Fruit fly (Drosophila melanogaster) whole organism, pupa: ENCODE results near the gene CG32110.

ENCODE experiments used
- CG10348 ChIP-seq: fragments of 200-800 bp; sonication (Bioruptor generic); IDR thresholded peaks from 2 replicates; pipeline ENCODE4 v1.3.6; 2022; ENCODE audit warnings: missing biosample characterization, missing genetic modification characterization
- CG12605 ChIP-seq: fragments of 200-800 bp; sonication (Bioruptor generic); IDR thresholded peaks from 2 replicates; pipeline ENCODE4 v1.3.6; 2022; ENCODE audit warnings: missing biosample characterization, missing genetic modification characterization
- CG13204 ChIP-seq: fragments of 200-800 bp; sonication (Bioruptor generic); optimal IDR thresholded peaks from 2 replicates; lab custom pipeline; 2018; ENCODE audit warnings: missing biosample characterization, mild to moderate bottlenecking, missing genetic modification characterization, moderate library complexity
- CG14655 ChIP-seq: fragments of 200-800 bp; sonication (Bioruptor generic); optimal IDR thresholded peaks from 3 replicates; lab custom pipeline; 2017; ENCODE audit warnings: mild to moderate bottlenecking, missing biosample characterization, missing genetic modification reagents, missing genetic modification characterization
- CG15710 ChIP-seq: fragments of 200-800 bp; sonication (Bioruptor generic); optimal IDR thresholded peaks from 2 replicates; lab custom pipeline; 2018; ENCODE audit warnings: missing biosample characterization, mild to moderate bottlenecking, missing genetic modification characterization, moderate library complexity
- CG17806 ChIP-seq: fragments of 200-800 bp; sonication (Bioruptor generic); optimal IDR thresholded peaks from 2 replicates; lab custom pipeline; 2018; ENCODE audit warnings: missing biosample characterization, mild to moderate bottlenecking, missing genetic modification characterization, moderate library complexity
- CG32121 ChIP-seq: fragments of 200-800 bp; sonication (Bioruptor generic); IDR thresholded peaks from 2 replicates; pipeline ENCODE4 v1.3.6; 2022; ENCODE audit warnings: missing biosample characterization, missing genetic modification characterization
- CG34367 ChIP-seq: fragments of 200-800 bp; sonication (Bioruptor generic); optimal IDR thresholded peaks from 2 replicates; lab custom pipeline; 2018; ENCODE audit warnings: missing biosample characterization, mild to moderate bottlenecking, missing genetic modification characterization
- CG4496 ChIP-seq: fragments of 200-800 bp; sonication (Bioruptor generic); IDR thresholded peaks from 3 replicates; pipeline ENCODE4 v1.3.6; 2022; ENCODE audit warnings: missing biosample characterization, missing genetic modification characterization
- CG8159 ChIP-seq: fragments of 200-800 bp; sonication (Bioruptor generic); optimal IDR thresholded peaks from 3 replicates; lab custom pipeline; 2018; ENCODE audit warnings: missing biosample characterization, mild to moderate bottlenecking, missing genetic modification characterization, moderate library complexity
- CG8301 ChIP-seq: fragments of 200-800 bp; sonication (Bioruptor generic); optimal IDR thresholded peaks from 2 replicates; lab custom pipeline; 2018; ENCODE audit warnings: missing biosample characterization, mild to moderate bottlenecking, missing genetic modification characterization
- CG9948 ChIP-seq: fragments of 200-800 bp; sonication (Bioruptor generic); optimal IDR thresholded peaks from 2 replicates; lab custom pipeline; 2018; ENCODE audit warnings: missing biosample characterization, mild to moderate bottlenecking, missing genetic modification characterization, moderate library complexity
- D1 ChIP-seq: fragments of 200-800 bp; sonication (Bioruptor generic); optimal IDR thresholded peaks from 2 replicates; lab custom pipeline; 2018; ENCODE audit warnings: missing biosample characterization, mild to moderate bottlenecking, missing genetic modification characterization, moderate library complexity
- EcR ChIP-seq: fragments of 200-800 bp; sonication (Bioruptor generic); optimal IDR thresholded peaks from 3 replicates; lab custom pipeline; 2019; ENCODE audit warnings: missing biosample characterization, missing genetic modification characterization, mild to moderate bottlenecking, moderate library complexity, missing genetic modification reagents
- Ets98B ChIP-seq: fragments of 200-800 bp; sonication (Bioruptor generic); IDR thresholded peaks from 2 replicates; pipeline ENCODE4 v1.3.6; 2022; ENCODE audit warnings: missing biosample characterization, missing genetic modification characterization
- Pif1A ChIP-seq: fragments of 200-800 bp; sonication (Bioruptor generic); optimal IDR thresholded peaks from 3 replicates; lab custom pipeline; 2016; ENCODE audit warnings: missing biosample characterization, missing genetic modification characterization
- Pif1B ChIP-seq: fragments of 200-800 bp; sonication (Bioruptor generic); optimal IDR thresholded peaks from 3 replicates; lab custom pipeline; 2016; ENCODE audit warnings: missing biosample characterization, missing genetic modification characterization
- Snoo ChIP-seq: fragments of 200-800 bp; sonication (Bioruptor generic); optimal IDR thresholded peaks from 3 replicates; lab custom pipeline; 2017; ENCODE audit warnings: missing biosample characterization, mild to moderate bottlenecking, missing genetic modification characterization, inconsistent platforms
- fd96Ca ChIP-seq: fragments of 200-800 bp; sonication (Bioruptor generic); IDR thresholded peaks from 3 replicates; pipeline ENCODE4 v1.3.6; 2022; ENCODE audit warnings: missing biosample characterization, missing genetic modification characterization
- gl ChIP-seq: fragments of 200-800 bp; sonication (Bioruptor generic); optimal IDR thresholded peaks from 2 replicates; lab custom pipeline; 2018; ENCODE audit warnings: missing biosample characterization, mild to moderate bottlenecking, missing genetic modification characterization
- rn ChIP-seq: fragments of 200-800 bp; sonication (Bioruptor generic); IDR thresholded peaks from 2 replicates; pipeline ENCODE4 v1.3.6; 2022; ENCODE audit warnings: missing biosample characterization, missing genetic modification characterization

The CG32110 gene

DNA sequence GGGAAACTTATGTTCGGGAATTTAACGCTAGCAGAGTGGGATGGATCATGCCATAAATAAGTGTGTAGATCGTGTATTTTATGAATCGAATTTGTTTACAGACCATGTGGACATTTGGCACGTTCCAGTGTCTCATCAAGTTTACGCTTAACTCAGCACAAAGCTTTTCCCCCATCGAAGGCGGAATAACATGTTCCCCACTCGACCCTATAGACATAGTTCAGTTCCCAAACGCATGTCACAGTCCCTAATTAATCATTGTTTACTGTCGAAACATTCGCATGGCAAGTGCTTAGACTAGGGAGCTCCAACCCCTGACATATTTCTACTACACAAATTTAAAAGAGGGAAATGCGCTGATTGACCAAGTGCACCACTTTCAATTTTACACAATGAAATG lies 32.9 kb downstream of the CG32110 start:
- TF ChIP-seq CG34367 (tag; lab: Kevin White, UChicago), result no peak
- TF ChIP-seq CG32121, result no peak
- TF ChIP-seq CG8301 (tag; lab: Kevin White, UChicago), result no peak
- no peak for TF ChIP-seq CG13204 (GFP tag; lab: Kevin White, UChicago)
- TF ChIP-seq gl (tag; lab: Kevin White, UChicago), result no peak
- no peak for TF ChIP-seq Pif1A (GFP tag; lab: Kevin White, UChicago)
- no peak for TF ChIP-seq fd96Ca (GFP tag; lab: Robert Waterston, UW)
- TF ChIP-seq CG12605 (GFP tag; lab: Robert Waterston, UW), result no peak
- TF ChIP-seq CG15710 (tag; lab: Kevin White, UChicago), result no peak
- no peak for TF ChIP-seq CG9948 (tag; lab: Kevin White, UChicago)
- no peak for TF ChIP-seq rn (GFP tag; lab: Robert Waterston, UW)

- TF ChIP-seq Pif1B, result no peak
- TF ChIP-seq CG15710 (tag; lab: Kevin White, UChicago), result no peak
- TF ChIP-seq CG8159 (tag; lab: Kevin White, UChicago), result no peak
- no peak for TF ChIP-seq CG13204 (GFP tag; lab: Kevin White, UChicago)
- no peak for TF ChIP-seq gl (tag; lab: Kevin White, UChicago)
- TF ChIP-seq EcR (GFP tag; lab: Kevin White, UChicago), result no peak
- TF ChIP-seq Snoo, result no peak
- TF ChIP-seq Ets98B (GFP tag; lab: Robert Waterston, UW), result no peak
- no peak for TF ChIP-seq CG32121
- TF ChIP-seq D1 (tag; lab: Kevin White, UChicago), result no peak
- no peak for TF ChIP-seq CG9948 (tag; lab: Kevin White, UChicago)
- no peak for TF ChIP-seq rn (GFP tag; lab: Robert Waterston, UW)
- TF ChIP-seq CG34367 (tag; lab: Kevin White, UChicago), result no peak
Observed at dm6 chr3L:12842532-12842931, 34.0 kb downstream of the CG32110 start.

DNA sequence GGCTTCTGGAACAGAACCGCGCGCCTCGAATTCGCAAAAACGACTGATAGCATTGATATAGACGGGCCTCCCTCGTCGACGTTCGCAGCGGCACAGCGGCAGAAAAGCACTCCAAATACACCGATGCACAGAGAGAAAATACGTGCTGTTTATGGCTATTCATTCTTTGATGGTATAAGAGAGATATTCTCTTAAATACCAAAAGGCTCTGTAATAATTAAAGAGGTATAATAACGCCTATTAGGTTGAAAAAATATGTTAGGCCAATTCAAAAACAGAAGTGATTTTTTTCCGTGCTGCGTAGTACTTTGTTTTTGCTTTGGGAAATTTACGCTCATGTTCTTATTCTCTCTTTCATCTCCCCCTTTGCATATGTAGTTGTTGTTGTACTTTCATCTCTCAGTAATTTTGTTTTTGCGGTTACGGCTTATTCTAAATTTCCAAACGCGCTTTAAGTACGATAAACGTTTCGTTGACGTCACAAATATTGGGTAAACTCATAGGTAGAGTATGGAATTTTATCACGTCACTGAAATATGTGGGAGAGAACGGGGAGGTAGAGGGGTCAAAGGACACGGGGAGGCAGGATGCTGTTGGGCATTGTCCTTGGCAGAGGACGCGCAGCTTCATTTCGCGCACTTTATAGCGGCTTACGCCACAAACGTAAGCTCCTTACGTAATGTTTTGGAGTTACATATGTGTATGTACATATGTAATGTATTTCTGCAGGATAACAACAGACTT lies 34.7 kb downstream of the CG32110 start, which contains the start of gene nebu:
TSS of gene nebu (minus strand) at position 51 of the 744 bp plus-strand sequence.
- TF ChIP-seq CG9948 (tag; lab: Kevin White, UChicago) (peak; percentile 96), CG15710 (tag; lab: Kevin White, UChicago) (peak; percentile 97), Ets98B (GFP tag; lab: Robert Waterston, UW) (peak; percentile 98), gl (tag; lab: Kevin White, UChicago) (peak; percentile 94), CG4496 (GFP tag; lab: Robert Waterston, UW) (peak; percentile 99), Snoo (peak; percentile 98), EcR (GFP tag; lab: Kevin White, UChicago) (peak; percentile 28), D1 (tag; lab: Kevin White, UChicago) (peak; percentile 95), Pif1A (GFP tag; lab: Kevin White, UChicago) (peak; percentile 98), CG8301 (tag; lab: Kevin White, UChicago) (peak; percentile 95), fd96Ca (GFP tag; lab: Robert Waterston, UW) (no peak; the same call in none of the 3 replicates), CG34367 (tag; lab: Kevin White, UChicago) (peak; percentile 97), CG17806 (tag; lab: Kevin White, UChicago) (peak; percentile 98), CG32121 (peak; percentile 98), rn (GFP tag; lab: Robert Waterston, UW) (peak; percentile 95), CG8159 (tag; lab: Kevin White, UChicago) (peak; percentile 98), CG13204 (GFP tag; lab: Kevin White, UChicago) (no peak), Pif1B (peak; percentile 95), CG10348 (peak; percentile 91), CG14655 (GFP tag; lab: Kevin White, UChicago) (peak; percentile 97), CG12605 (GFP tag; lab: Robert Waterston, UW) (peak; percentile 96)
- TF ChIP-seq, all 21 proteins: peak for 19

DNA sequence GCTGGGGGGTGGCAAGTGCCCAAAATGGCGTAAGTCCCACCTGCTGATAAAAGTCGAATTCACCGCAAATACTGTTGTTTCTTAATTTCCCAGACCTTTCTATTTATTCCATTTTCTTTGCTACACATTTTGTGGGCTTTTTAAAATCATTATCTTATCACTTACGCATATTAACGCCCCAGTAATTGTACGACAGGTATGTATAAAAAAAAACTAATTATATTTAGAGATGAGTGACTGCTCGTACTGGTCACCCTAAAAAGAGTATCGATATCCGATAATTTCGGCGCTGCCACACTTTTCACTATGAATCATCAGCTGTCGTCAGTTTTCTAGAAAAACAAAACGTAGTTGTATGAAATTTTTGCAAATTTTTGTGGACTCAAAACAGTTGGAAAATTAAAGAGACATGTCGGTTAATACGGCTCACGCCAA lies 41.4 kb downstream of the CG32110 start, which contains the start of the genes CG10948 and Wbp2:
TSS of gene CG10948 (minus strand) at position 251 of the 435 bp plus-strand sequence.
TSS of gene Wbp2 (plus strand) at position 299 of the 435 bp plus-strand sequence.
- TF ChIP-seq CG17806 (tag; lab: Kevin White, UChicago) (no peak), CG34367 (tag; lab: Kevin White, UChicago) (no peak), Snoo (peak; percentile 36), CG4496 (GFP tag; lab: Robert Waterston, UW) (peak; percentile 62)

DNA sequence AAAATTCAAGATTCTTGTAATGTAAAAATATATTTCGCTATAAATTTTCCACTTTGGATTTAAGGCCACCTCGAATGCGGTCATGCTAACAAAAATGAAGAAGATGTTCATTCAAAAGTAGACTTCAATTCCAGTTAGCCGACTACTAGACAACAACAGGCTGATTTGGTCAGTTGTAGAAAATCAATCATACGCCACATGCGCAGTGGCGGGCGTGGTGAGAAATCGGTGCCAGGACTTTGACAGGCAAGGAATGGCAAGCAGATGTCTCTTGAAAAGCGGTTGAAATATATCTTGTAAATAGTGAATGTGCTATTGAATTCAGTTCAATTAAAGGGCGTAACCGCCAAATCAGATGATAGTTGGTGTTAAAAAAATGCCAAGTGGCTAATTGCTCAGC lies 44.9 kb downstream of the CG32110 start, which contains the start of gene Ent3:
TSS of gene Ent3 (plus strand) at position 224 of the 400 bp plus-strand sequence.
- TF ChIP-seq CG14655 (GFP tag; lab: Kevin White, UChicago), result no peak
- no peak for TF ChIP-seq CG34367 (tag; lab: Kevin White, UChicago)
- no peak for TF ChIP-seq CG32121
- no peak for TF ChIP-seq CG8301 (tag; lab: Kevin White, UChicago)
- TF ChIP-seq Snoo, result no peak
- TF ChIP-seq CG10348, result no peak
- no peak for TF ChIP-seq CG12605 (GFP tag; lab: Robert Waterston, UW)
- no peak for TF ChIP-seq CG9948 (tag; lab: Kevin White, UChicago)
- TF ChIP-seq Pif1B, result no peak
- no peak for TF ChIP-seq gl (tag; lab: Kevin White, UChicago)
- no peak for TF ChIP-seq CG17806 (tag; lab: Kevin White, UChicago)
- TF ChIP-seq fd96Ca (GFP tag; lab: Robert Waterston, UW), result no peak
- TF ChIP-seq D1 (tag; lab: Kevin White, UChicago), result no peak
- no peak for TF ChIP-seq CG13204 (GFP tag; lab: Kevin White, UChicago)
- TF ChIP-seq CG4496 (GFP tag; lab: Robert Waterston, UW), result no peak
- TF ChIP-seq EcR (GFP tag; lab: Kevin White, UChicago), result no peak
- TF ChIP-seq Pif1A (GFP tag; lab: Kevin White, UChicago), result no peak
- no peak for TF ChIP-seq CG15710 (tag; lab: Kevin White, UChicago)
- no peak for TF ChIP-seq CG8159 (tag; lab: Kevin White, UChicago)
- TF ChIP-seq Ets98B (GFP tag; lab: Robert Waterston, UW), result no peak
